Fruit fly (Drosophila melanogaster): ENCODE data around the gene ppk22.

ppk22 gene

DNA sequence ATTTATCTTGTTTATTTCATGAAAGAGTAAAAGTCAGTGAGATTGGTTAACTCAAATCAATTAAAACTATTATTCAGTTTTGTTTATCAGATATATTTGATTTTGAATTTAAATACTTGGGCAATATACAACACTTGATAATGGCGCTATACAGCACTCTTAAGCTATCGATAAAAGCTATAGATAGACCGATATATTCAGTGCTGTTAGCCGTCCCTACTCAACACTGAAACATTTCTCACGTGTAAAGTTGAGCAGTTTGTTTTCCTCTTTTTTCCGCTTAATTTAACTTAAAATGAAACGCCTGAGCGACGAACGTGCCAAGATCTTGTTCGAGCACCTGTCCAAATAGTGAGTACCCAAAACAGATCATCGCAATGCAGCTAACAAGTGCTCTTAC is 9.2 kb downstream of the ppk22 start, which contains the start of gene CG7006 (continued):
- TF ChIP-seq CG32767 (GFP tag; IDR thresholded peaks at IDR 0.05): no peak
- peak; percentile 70 for TF ChIP-seq Chrac-16 (GFP tag; optimal IDR thresholded peaks at IDR 0.05)
- peak; percentile 61 for TF ChIP-seq CG14860 (GFP tag; IDR thresholded peaks at IDR 0.05; ENCODE audit: partially characterized antibody)
- no peak for TF ChIP-seq CG6254 (GFP tag; optimal IDR thresholded peaks at IDR 0.05)
- TF ChIP-seq crc (GFP tag; optimal IDR thresholded peaks at IDR 0.05): peak; percentile 5
- TF ChIP-seq CG18764 (GFP tag; optimal IDR thresholded peaks at IDR 0.05): peak; percentile 73
- TF ChIP-seq CG9727 (GFP tag; optimal IDR thresholded peaks at IDR 0.05): peak; percentile 10
- TF ChIP-seq CG11093 (GFP tag; IDR thresholded peaks at IDR 0.05): no peak
- no peak for TF ChIP-seq hth (optimal IDR thresholded peaks at IDR 0.05)
- peak; percentile 63 for TF ChIP-seq al (GFP tag; IDR thresholded peaks at IDR 0.05)
- peak; percentile 78 for TF ChIP-seq Antp (GFP tag; optimal IDR thresholded peaks at IDR 0.05)
- peak; percentile 54 for TF ChIP-seq CG4820 (GFP tag; optimal IDR thresholded peaks at IDR 0.05)
- TF ChIP-seq CG5180 (GFP tag; optimal IDR thresholded peaks at IDR 0.05): no peak
- TF ChIP-seq en (GFP tag; optimal IDR thresholded peaks at IDR 0.05): no peak
- peak; percentile 64; the same call in 1 of the 2 replicates for TF ChIP-seq CG9215 (GFP tag; IDR thresholded peaks at IDR 0.05)
- TF ChIP-seq pzg (GFP tag; optimal IDR thresholded peaks at IDR 0.05): peak; percentile 94
- no peak for TF ChIP-seq Dfd (GFP tag; optimal IDR thresholded peaks at IDR 0.05)
- peak; percentile 61 for TF ChIP-seq CG42726 (GFP tag; IDR thresholded peaks at IDR 0.05; ENCODE audit: partially characterized antibody)
- TF ChIP-seq sqz (GFP tag; optimal IDR thresholded peaks at IDR 0.05): no peak
- TF ChIP-seq Nf-YC (tag; optimal IDR thresholded peaks at IDR 0.05): no peak
- peak; percentile 45 for TF ChIP-seq YL-1 (GFP tag; optimal IDR thresholded peaks at IDR 0.05)
- peak; percentile 87 for TF ChIP-seq CG12769 (tag; optimal IDR thresholded peaks at IDR 0.05)
- peak; percentile 80 for TF ChIP-seq CG30403 (GFP tag; optimal IDR thresholded peaks at IDR 0.05)
- no peak for TF ChIP-seq CG10321 (GFP tag; IDR thresholded peaks at IDR 0.05)
- no peak for TF ChIP-seq CG5953 (GFP tag; IDR thresholded peaks at IDR 0.05)
- no peak for TF ChIP-seq Mrtf (GFP tag; IDR thresholded peaks at IDR 0.05)
- no peak for TF ChIP-seq CG8281 (tag; optimal IDR thresholded peaks at IDR 0.05)
- TF ChIP-seq fd64A (GFP tag; optimal IDR thresholded peaks at IDR 0.05): no peak
- TF ChIP-seq abd-A (tag; optimal IDR thresholded peaks at IDR 0.05): no peak
- peak; percentile 70 for TF ChIP-seq cwo (GFP tag; optimal IDR thresholded peaks at IDR 0.05)
- peak; percentile 37 for TF ChIP-seq zen (tag; optimal IDR thresholded peaks at IDR 0.05)
- TF ChIP-seq esg (GFP tag; conservative IDR thresholded peaks at IDR 0.05): no peak
- no peak for TF ChIP-seq odd (GFP tag; optimal IDR thresholded peaks at IDR 0.05)
- TF ChIP-seq jing (GFP tag; optimal IDR thresholded peaks at IDR 0.05): no peak
- TF ChIP-seq CG8388 (GFP tag; optimal IDR thresholded peaks at IDR 0.05): no peak
- TF ChIP-seq grau (tag; optimal IDR thresholded peaks at IDR 0.05): no peak
- TF ChIP-seq pfk (GFP tag; optimal IDR thresholded peaks at IDR 0.05): no peak
- no peak for TF ChIP-seq CG12219 (GFP tag; optimal IDR thresholded peaks at IDR 0.05)
- TF ChIP-seq CG11723 (GFP tag; optimal IDR thresholded peaks at IDR 0.05): no peak
- peak; percentile 58; the same call in 1 of the 2 replicates for TF ChIP-seq sna (GFP tag; IDR thresholded peaks at IDR 0.05; ENCODE audit: partially characterized antibody)
- peak; percentile 73 for TF ChIP-seq Hmr (GFP tag; optimal IDR thresholded peaks at IDR 0.05)
- no peak for TF ChIP-seq C15 (GFP tag; IDR thresholded peaks at IDR 0.05)
- no peak for TF ChIP-seq bigmax (GFP tag; optimal IDR thresholded peaks at IDR 0.05)
- TF ChIP-seq crol (GFP tag; IDR thresholded peaks at IDR 0.05): no peak
- TF ChIP-seq CG10274 (GFP tag; optimal IDR thresholded peaks at IDR 0.05): no peak
- TF ChIP-seq CG17829 (tag; optimal IDR thresholded peaks at IDR 0.05): peak; percentile 62
- no peak for TF ChIP-seq Oli (tag; optimal IDR thresholded peaks at IDR 0.05)
- TF ChIP-seq gem (tag; optimal IDR thresholded peaks at IDR 0.05): no peak
- no peak for TF ChIP-seq Optix (GFP tag; IDR thresholded peaks at IDR 0.05)
- peak; percentile 44 for TF ChIP-seq pb (GFP tag; optimal IDR thresholded peaks at IDR 0.05)
- no peak for TF ChIP-seq CG3726 (GFP tag; IDR thresholded peaks at IDR 0.05)
